Worm (Caenorhabditis elegans) whole organism, midembryonic: ENCODE results near the gene igdb-1.

Experiments used
- T22C8.4 ChIP-seq: fragments of 200-800 bp; sonication (Bioruptor generic); IDR thresholded peaks from 2 replicates; pipeline ENCODE4 v1.3.6; 2022; ENCODE audit warnings: missing genetic modification characterization, missing compliant biosample characterization
- cog-1 ChIP-seq: sonication (generic microtip); optimal IDR thresholded peaks from 2 replicates; lab custom pipeline; 2016; ENCODE audit warnings: missing genetic modification characterization, missing compliant biosample characterization
- flt-1 ChIP-seq: fragments of 200-800 bp; sonication (Bioruptor generic); IDR thresholded peaks from 2 replicates; pipeline ENCODE4 v1.3.6; 2022; ENCODE audit warnings: missing genetic modification characterization, missing compliant biosample characterization
- klf-2 ChIP-seq: fragments of 200-800 bp; sonication (Bioruptor generic); conservative IDR thresholded peaks from 2 replicates; pipeline ENCODE4 v1.3.6; 2022; ENCODE audit warnings: missing genetic modification reagents, missing genetic modification characterization, missing compliant biosample characterization
- med-1 ChIP-seq: sonication (generic microtip); optimal IDR thresholded peaks from 2 replicates; lab custom pipeline; 2017; ENCODE audit warnings: missing genetic modification characterization, mild to moderate bottlenecking, missing compliant biosample characterization, antibody characterized with exemption, missing genetic modification reagents; ENCODE audit not compliant: insufficient read depth
- ref-1 ChIP-seq: fragments of 200-800 bp; sonication (Bioruptor generic); conservative IDR thresholded peaks from 2 replicates; pipeline ENCODE4 v1.3.6; 2022; ENCODE audit warnings: missing genetic modification reagents, missing genetic modification characterization, missing compliant biosample characterization
- tab-1 ChIP-seq: fragments of 200-800 bp; sonication (Bioruptor generic); IDR thresholded peaks from 2 replicates; pipeline ENCODE4 v1.3.6; 2022; ENCODE audit warnings: missing genetic modification characterization, missing compliant biosample characterization
- ztf-23 ChIP-seq: fragments of 200-800 bp; sonication (Bioruptor generic); IDR thresholded peaks from 2 replicates; pipeline ENCODE4 v1.3.6; 2022; ENCODE audit warnings: missing genetic modification reagents, missing genetic modification characterization, missing compliant biosample characterization
- ztf-29 ChIP-seq: fragments of 200-800 bp; sonication (Bioruptor generic); IDR thresholded peaks from 2 replicates; pipeline ENCODE4 v1.3.6; 2022; ENCODE audit warnings: missing genetic modification reagents, missing genetic modification characterization, missing compliant biosample characterization

ce11 chrIV:12456613-12457012 is 22.2 kb upstream of the igdb-1 start, which contains the start of gene C25G4.7:
- no peak for TF ChIP-seq ztf-29
- no peak for TF ChIP-seq cog-1 (tag; lab: Kevin White, UChicago)
- no peak for TF ChIP-seq klf-2 (GFP tag; lab: Robert Waterston, UW)
- no peak for TF ChIP-seq T22C8.4
- no peak for TF ChIP-seq ztf-23
- no peak for TF ChIP-seq flt-1 (GFP tag; lab: Robert Waterston, UW)
- TF ChIP-seq tab-1 (GFP tag; lab: Robert Waterston, UW): no peak
- no peak for TF ChIP-seq ref-1 (GFP tag; lab: Robert Waterston, UW)
- TF ChIP-seq med-1 (GFP tag; lab: Kevin White, UChicago): no peak
